Fruit fly (Drosophila melanogaster) whole organism, embryonic: ENCODE results near the gene CG10943.

ENCODE experiments used
- Adf1 ChIP-seq: fragments of 200-800 bp; sonication (Bioruptor generic); IDR thresholded peaks from 2 replicates; pipeline ENCODE4 v1.3.6; 2022; ENCODE audit warnings: missing biosample characterization, missing genetic modification characterization
- Asciz ChIP-seq: fragments of 200-800 bp; sonication (Bioruptor generic); optimal IDR thresholded peaks from 2 replicates; lab custom pipeline; 2017; ENCODE audit warnings: missing biosample characterization, mild to moderate bottlenecking, missing genetic modification characterization, missing genetic modification reagents
- Awh ChIP-seq: fragments of 200-800 bp; sonication (Bioruptor generic); IDR thresholded peaks from 2 replicates; pipeline ENCODE4, ENCODE4 v1.3.6; 2022; ENCODE audit warnings: missing biosample characterization, missing genetic modification characterization
- CG10147 ChIP-seq: fragments of 200-800 bp; sonication (Bioruptor generic); optimal IDR thresholded peaks from 2 replicates; lab custom pipeline; 2019; ENCODE audit warnings: missing biosample characterization, mild to moderate bottlenecking, missing genetic modification characterization, moderate library complexity
- CG10321 ChIP-seq: fragments of 200-800 bp; sonication (Bioruptor generic); IDR thresholded peaks from 2 replicates; pipeline ENCODE4 v1.3.6; 2022; ENCODE audit warnings: missing biosample characterization, missing genetic modification characterization
- CG11504 ChIP-seq: fragments of 200-800 bp; sonication (Bioruptor generic); optimal IDR thresholded peaks from 3 replicates; lab custom pipeline; 2019; ENCODE audit warnings: missing biosample characterization, mild to moderate bottlenecking, missing genetic modification characterization, moderate library complexity
- CG11723 ChIP-seq: fragments of 200-800 bp; sonication (Bioruptor generic); optimal IDR thresholded peaks from 2 replicates; lab custom pipeline; 2017; ENCODE audit warnings: missing biosample characterization, mild to moderate bottlenecking, missing genetic modification characterization
- CG12659 ChIP-seq: fragments of 200-800 bp; sonication (Bioruptor generic); optimal IDR thresholded peaks from 3 replicates; lab custom pipeline; 2017; ENCODE audit warnings: mild to moderate bottlenecking, missing biosample characterization, missing genetic modification reagents, missing genetic modification characterization
- CG13624 ChIP-seq: fragments of 200-800 bp; sonication (Bioruptor generic); optimal IDR thresholded peaks from 2 replicates; lab custom pipeline; 2016; ENCODE audit warnings: missing biosample characterization, missing genetic modification characterization
- CG15696 ChIP-seq: fragments of 200-800 bp; sonication (Bioruptor generic); optimal IDR thresholded peaks from 2 replicates; lab custom pipeline; 2019; ENCODE audit warnings: missing biosample characterization, mild to moderate bottlenecking, missing genetic modification characterization, moderate library complexity
- CG1602 ChIP-seq: fragments of 200-800 bp; sonication (Bioruptor generic); optimal IDR thresholded peaks from 3 replicates; lab custom pipeline; 2016; ENCODE audit warnings: missing biosample characterization, missing genetic modification characterization
- CG18619 ChIP-seq: fragments of 200-800 bp; sonication (Bioruptor generic); optimal IDR thresholded peaks from 3 replicates; lab custom pipeline; 2017; ENCODE audit warnings: missing biosample characterization, mild to moderate bottlenecking, missing genetic modification characterization
- CG30403 ChIP-seq: fragments of 200-800 bp; sonication (Bioruptor generic); optimal IDR thresholded peaks from 3 replicates; lab custom pipeline; 2016; ENCODE audit warnings: missing biosample characterization, missing genetic modification characterization
- CG31441 ChIP-seq: fragments of 200-800 bp; sonication (Bioruptor generic); IDR thresholded peaks from 2 replicates; pipeline ENCODE4 v1.3.6; 2022; ENCODE audit warnings: missing biosample characterization, missing genetic modification characterization
- CG32767 ChIP-seq: fragments of 200-800 bp; sonication (Bioruptor generic); IDR thresholded peaks from 2 replicates; pipeline ENCODE4 v1.3.6; 2022; ENCODE audit warnings: missing biosample characterization, missing genetic modification characterization
- CG3407 ChIP-seq: fragments of 200-800 bp; sonication (Bioruptor generic); optimal IDR thresholded peaks from 2 replicates; lab custom pipeline; 2018; ENCODE audit warnings: missing biosample characterization, mild to moderate bottlenecking, missing genetic modification characterization
- CG34422 ChIP-seq: fragments of 200-800 bp; sonication (Bioruptor generic); IDR thresholded peaks from 3 replicates; pipeline ENCODE4 v1.3.6; 2022; ENCODE audit warnings: missing biosample characterization, missing genetic modification characterization
- CG3847 ChIP-seq: fragments of 200-800 bp; sonication (Bioruptor generic); IDR thresholded peaks from 2 replicates; pipeline ENCODE4 v1.3.6; 2022; ENCODE audit warnings: missing biosample characterization, missing genetic modification characterization
- CG9727 ChIP-seq: fragments of 200-800 bp; sonication (Bioruptor generic); optimal IDR thresholded peaks from 3 replicates; lab custom pipeline; 2017; ENCODE audit warnings: missing biosample characterization, mild to moderate bottlenecking, missing genetic modification characterization
- Dbx ChIP-seq: fragments of 200-800 bp; sonication (Bioruptor generic); IDR thresholded peaks from 3 replicates; pipeline ENCODE4 v1.3.6; 2022; ENCODE audit warnings: missing biosample characterization, missing genetic modification characterization
- Dek ChIP-seq: fragments of 200-800 bp; sonication (Bioruptor generic); optimal IDR thresholded peaks from 3 replicates; lab custom pipeline; 2019; ENCODE audit warnings: missing biosample characterization, mild to moderate bottlenecking, missing genetic modification characterization, moderate library complexity
- E2f2 ChIP-seq: fragments of 200-800 bp; sonication (Bioruptor generic); IDR thresholded peaks from 2 replicates; pipeline ENCODE4 v1.3.6; 2022; ENCODE audit warnings: missing biosample characterization, missing genetic modification characterization
- H2.0 ChIP-seq: fragments of 200-800 bp; sonication (Bioruptor generic); IDR thresholded peaks from 2 replicates; pipeline ENCODE4 v1.3.6; 2022; ENCODE audit warnings: missing biosample characterization, missing genetic modification characterization
- HLH3B ChIP-seq: fragments of 200-800 bp; sonication (Bioruptor generic); IDR thresholded peaks from 2 replicates; pipeline ENCODE4 v1.3.6; 2022; ENCODE audit warnings: missing biosample characterization, missing genetic modification characterization
- Hr51 ChIP-seq, 2 experiments: fragments of 200-800 bp; sonication (Bioruptor generic); optimal IDR thresholded peaks; 2 replicates in 1 of 2; 3 replicates in 1 of 2; lab custom pipeline; 2016 to 2018; ENCODE audit warnings: missing biosample characterization in 2 of 2, missing genetic modification characterization in 2 of 2, mild to moderate bottlenecking in 1 of 2, moderate library complexity in 1 of 2
- Mes4 ChIP-seq: fragments of 200-800 bp; sonication (Bioruptor generic); optimal IDR thresholded peaks from 2 replicates; lab custom pipeline; 2016; ENCODE audit warnings: missing biosample characterization, missing genetic modification characterization
- NC2α ChIP-seq: fragments of 200-800 bp; sonication (Bioruptor generic); optimal IDR thresholded peaks from 2 replicates; lab custom pipeline; 2016; ENCODE audit warnings: missing biosample characterization, missing genetic modification characterization
- Neu2 ChIP-seq: fragments of 200-800 bp; sonication (Bioruptor generic); optimal IDR thresholded peaks from 3 replicates; lab custom pipeline; 2016; ENCODE audit warnings: missing biosample characterization, missing genetic modification characterization, borderline replicate concordance
- Ptx1 ChIP-seq: fragments of 200-800 bp; sonication (Bioruptor generic); IDR thresholded peaks from 2 replicates; pipeline ENCODE4 v1.3.6; 2022; ENCODE audit warnings: missing biosample characterization, missing genetic modification characterization
- Ssrp ChIP-seq: fragments of 200-800 bp; sonication (Bioruptor generic); optimal IDR thresholded peaks from 2 replicates; lab custom pipeline; 2018; ENCODE audit warnings: missing biosample characterization, mild to moderate bottlenecking, missing genetic modification characterization, moderate library complexity
- Taf1 ChIP-seq: fragments of 200-800 bp; sonication (Bioruptor generic); IDR thresholded peaks from 2 replicates; pipeline ENCODE4 v1.3.6; 2022; ENCODE audit warnings: missing biosample characterization, missing genetic modification characterization
- Trl ChIP-seq, 3 experiments: fragments of >200 bp in 2 of 3; fragments of 200-800 bp in 1 of 3; sonication (Bioruptor generic) in 1 of 3; optimal IDR thresholded peaks; 2 replicates in 1 of 3; 3 replicates in 2 of 3; lab custom pipeline; 2016 to 2017; ENCODE audit warnings: missing biosample characterization in 1 of 3, missing genetic modification characterization in 1 of 3
- Xbp1 ChIP-seq: fragments of 200-800 bp; sonication (Bioruptor generic); optimal IDR thresholded peaks from 3 replicates; lab custom pipeline; 2016; ENCODE audit warnings: missing biosample characterization, mild to moderate bottlenecking, missing genetic modification characterization
- bab2 ChIP-seq: fragments of 200-800 bp; sonication (Bioruptor generic); optimal IDR thresholded peaks from 2 replicates; lab custom pipeline; 2016; ENCODE audit warnings: missing biosample characterization, missing genetic modification characterization
- cato ChIP-seq: fragments of 200-800 bp; sonication (Bioruptor generic); optimal IDR thresholded peaks from 2 replicates; lab custom pipeline; 2016; ENCODE audit warnings: missing biosample characterization, missing genetic modification characterization, borderline replicate concordance
- chm ChIP-seq: fragments of 200-800 bp; sonication (Bioruptor generic); IDR thresholded peaks from 2 replicates; pipeline ENCODE4 v1.3.6; 2022; ENCODE audit warnings: missing biosample characterization, missing genetic modification characterization
- chn ChIP-seq: fragments of 200-800 bp; sonication (Bioruptor generic); optimal IDR thresholded peaks from 2 replicates; lab custom pipeline; 2016; ENCODE audit warnings: missing biosample characterization, missing genetic modification characterization
- dmrt99B ChIP-seq: fragments of 200-800 bp; sonication (Bioruptor generic); optimal IDR thresholded peaks from 2 replicates; lab custom pipeline; 2018; ENCODE audit warnings: missing biosample characterization, mild to moderate bottlenecking, missing genetic modification characterization, moderate library complexity
- gcm2 ChIP-seq: fragments of 200-800 bp; sonication (Bioruptor generic); optimal IDR thresholded peaks from 2 replicates; lab custom pipeline; 2016; ENCODE audit warnings: missing biosample characterization, missing genetic modification characterization
- gem ChIP-seq: fragments of 200-800 bp; sonication (Bioruptor generic); optimal IDR thresholded peaks from 2 replicates; lab custom pipeline; 2019; ENCODE audit warnings: missing biosample characterization, mild to moderate bottlenecking, missing genetic modification characterization, moderate library complexity
- jumu ChIP-seq: fragments of 200-800 bp; sonication (Bioruptor generic); optimal IDR thresholded peaks from 3 replicates; lab custom pipeline; 2016; ENCODE audit warnings: missing biosample characterization, missing genetic modification characterization
- ken ChIP-seq: fragments of 200-800 bp; sonication (Bioruptor generic); IDR thresholded peaks from 3 replicates; pipeline ENCODE4 v1.3.6; 2022; ENCODE audit warnings: missing biosample characterization, missing genetic modification characterization
- lilli ChIP-seq: fragments of 200-800 bp; sonication (Bioruptor generic); optimal IDR thresholded peaks from 3 replicates; lab custom pipeline; 2016; ENCODE audit warnings: missing biosample characterization, missing genetic modification characterization
- lov ChIP-seq, 2 experiments: fragments of 200-800 bp in 1 of 2; fragments of >200 bp in 1 of 2; sonication (Bioruptor generic) in 1 of 2; IDR thresholded peaks in 1 of 2; optimal IDR thresholded peaks in 1 of 2; 2 replicates in 1 of 2; 3 replicates in 1 of 2; pipeline versions ENCODE4 v1.3.6 to Lab custom; 2017 to 2022; ENCODE audit warnings: missing biosample characterization in 1 of 2, missing genetic modification characterization in 1 of 2
- luna ChIP-seq: fragments of 200-800 bp; sonication (Bioruptor generic); optimal IDR thresholded peaks from 2 replicates; lab custom pipeline; 2016; ENCODE audit warnings: missing biosample characterization, missing genetic modification characterization
- pan ChIP-seq, 4 experiments: fragments of >200 bp in 3 of 4; fragments of 200-800 bp in 1 of 4; sonication (Bioruptor generic) in 1 of 4; optimal IDR thresholded peaks in 3 of 4; IDR thresholded peaks in 1 of 4; 2 replicates each; pipeline versions ENCODE4 v1.3.6 to Lab custom; 2017 to 2022; ENCODE audit warnings: missing biosample characterization in 2 of 4, missing genetic modification characterization in 2 of 4, mixed read lengths in 1 of 4
- phol ChIP-seq: fragments of 200-800 bp; sonication (Bioruptor generic); optimal IDR thresholded peaks from 3 replicates; lab custom pipeline; 2018; ENCODE audit warnings: missing biosample characterization, mild to moderate bottlenecking, missing genetic modification characterization, moderate library complexity

The CG10943 gene

dm6 chr3L:12831290-12831952, 31.3 kb downstream of the CG10943 start (continued):
- TF ChIP-seq ken (GFP tag; lab: Robert Waterston, UW) (peak; percentile 39; the same call in 1 of the 3 replicates), Mes4 (GFP tag; lab: Kevin White, UChicago) (peak; percentile 14), CG12659 (GFP tag; lab: Kevin White, UChicago) (peak; percentile 51), CG15696 (no peak), CG11504 (tag; lab: Kevin White, UChicago) (peak; percentile 53), CG13624 (GFP tag; lab: Kevin White, UChicago) (peak; percentile 45), lov (optimal IDR thresholded peaks at IDR 0.05; lab: Kevin White, UChicago) (no peak), lov (GFP tag; IDR thresholded peaks at IDR 0.05; lab: Robert Waterston, UW) (no peak), lilli (GFP tag; lab: Kevin White, UChicago) (peak; percentile 71), Asciz (GFP tag; lab: Kevin White, UChicago) (peak; percentile 49), CG18619 (GFP tag; lab: Kevin White, UChicago) (peak; percentile 58), CG11723 (GFP tag; lab: Kevin White, UChicago) (no peak), CG9727 (GFP tag; lab: Kevin White, UChicago) (peak; percentile 43), Xbp1 (GFP tag; lab: Kevin White, UChicago) (peak; percentile 67), CG10321 (GFP tag; lab: Robert Waterston, UW) (no peak), Hr51 (GFP tag; optimal IDR thresholded peaks at IDR 0.05; lab: Kevin White, UChicago) (peak in 1 of 2 experiments; percentile 79), phol (tag; lab: Kevin White, UChicago) (peak; percentile 50), HLH3B (GFP tag; lab: Robert Waterston, UW) (0 out of 2 replicates have a peak, but pooled peaks have one; percentile 16), CG34422 (GFP tag; lab: Robert Waterston, UW) (0 out of 3 replicates have a peak, but pooled peaks have one; percentile 21), CG10147 (GFP tag; lab: Kevin White, UChicago) (peak; percentile 25), Neu2 (no peak), bab2 (GFP tag; lab: Kevin White, UChicago) (peak; percentile 53), jumu (GFP tag; lab: Kevin White, UChicago) (no peak), gcm2 (peak; percentile 12), chn (GFP tag; lab: Kevin White, UChicago) (peak; percentile 24), Dbx (GFP tag; lab: Robert Waterston, UW) (no peak), cato (GFP tag; lab: Kevin White, UChicago) (no peak), CG30403 (peak; percentile 74), Adf1 (GFP tag; lab: Robert Waterston, UW) (no peak), dmrt99B (tag; lab: Kevin White, UChicago) (peak; percentile 68), luna (GFP tag; lab: Kevin White, UChicago) (no peak), Taf1 (GFP tag; lab: Robert Waterston, UW) (peak; percentile 32; the same call in 1 of the 2 replicates), Ssrp (peak; percentile 43), gem (peak; percentile 75), NC2α (GFP tag; lab: Kevin White, UChicago) (no peak), CG3847 (GFP tag; lab: Robert Waterston, UW) (peak; percentile 39; the same call in 1 of the 2 replicates), CG3407 (GFP tag; lab: Kevin White, UChicago) (peak; percentile 1), Awh (GFP tag; lab: Robert Waterston, UW) (peak; percentile 43; the same call in 1 of the 2 replicates), Trl (optimal IDR thresholded peaks at IDR 0.05; lab: Kevin White, UChicago) (no peak), Trl (GFP tag; optimal IDR thresholded peaks at IDR 0.05; lab: Kevin White, UChicago) (peak; percentile 58), chm (GFP tag; lab: Robert Waterston, UW) (peak; percentile 36; the same call in 1 of the 2 replicates), Dek (tag; lab: Kevin White, UChicago) (peak; percentile 25), CG31441 (GFP tag; lab: Robert Waterston, UW) (peak; percentile 53), Ptx1 (peak; percentile 67), CG1602 (GFP tag; lab: Kevin White, UChicago) (peak; percentile 34), E2f2 (GFP tag; lab: Robert Waterston, UW) (peak; percentile 30; the same call in 1 of the 2 replicates), CG32767 (GFP tag; lab: Robert Waterston, UW) (no peak), pan (optimal IDR thresholded peaks at IDR 0.05; lab: Kevin White, UChicago) (no peak), pan (GFP tag; optimal IDR thresholded peaks at IDR 0.05 in 1 of 2, IDR thresholded peaks at IDR 0.05 in 1 of 2) (peak in 1 of 2 experiments; percentile 69), H2.0 (GFP tag; lab: Robert Waterston, UW) (peak; percentile 58)
